Fruit fly (Drosophila melanogaster): ENCODE data around the gene ltl.
A peak's percentile ranks its signal among the peaks of the same experiment; 100 is the strongest.

ltl gene

dm6 chr3L:7518351-7519102 is at the start of gene ltl:
ltl (plus strand) TSS chr3L:7518997.
- no peak for TF ChIP-seq Rel (GFP tag; optimal IDR thresholded peaks at IDR 0.05)
- no peak for TF ChIP-seq Rel (tag; optimal IDR thresholded peaks at IDR 0.05)
- TF ChIP-seq N (GFP tag; optimal IDR thresholded peaks at IDR 0.05), result no peak
- no peak for TF ChIP-seq fru (GFP tag; optimal IDR thresholded peaks at IDR 0.05)
- TF ChIP-seq Vsx2 (GFP tag; optimal IDR thresholded peaks at IDR 0.05; ENCODE audit: partially characterized antibody), result peak; percentile 20
- no peak for TF ChIP-seq CrebA (GFP tag; optimal IDR thresholded peaks at IDR 0.05; ENCODE audit: borderline replicate concordance)
- no peak for TF ChIP-seq sv (GFP tag; optimal IDR thresholded peaks at IDR 0.05)
- TF ChIP-seq Hr78 (GFP tag; optimal IDR thresholded peaks at IDR 0.05), result no peak
- TF ChIP-seq Hr83 (GFP tag; optimal IDR thresholded peaks at IDR 0.05; ENCODE audit: poor library complexity, severe bottlenecking), result no peak
- no peak for TF ChIP-seq Abd-B (GFP tag; optimal IDR thresholded peaks at IDR 0.05)
- TF ChIP-seq Dfd (GFP tag; optimal IDR thresholded peaks at IDR 0.05), result peak; percentile 91
- no peak for TF ChIP-seq Dif (GFP tag; optimal IDR thresholded peaks at IDR 0.05; ENCODE audit: partially characterized antibody)
- no peak for TF ChIP-seq CG9705 (GFP tag; optimal IDR thresholded peaks at IDR 0.05)
- no peak for TF ChIP-seq brk (GFP tag; optimal IDR thresholded peaks at IDR 0.05)

- TF ChIP-seq foxo (GFP tag; optimal IDR thresholded peaks at IDR 0.05) (no peak), h (GFP tag; optimal IDR thresholded peaks at IDR 0.05) (no peak), Hr78 (GFP tag; optimal IDR thresholded peaks at IDR 0.05) (no peak), Hnf4 (GFP tag; optimal IDR thresholded peaks at IDR 0.05) (no peak), Mio (GFP tag; optimal IDR thresholded peaks at IDR 0.05) (no peak), N (GFP tag; optimal IDR thresholded peaks at IDR 0.05) (no peak), woc (GFP tag; optimal IDR thresholded peaks at IDR 0.05) (no peak), ey (GFP tag; optimal IDR thresholded peaks at IDR 0.05) (no peak), OdsH (GFP tag; optimal IDR thresholded peaks at IDR 0.05) (no peak), CG32264 (GFP tag; optimal IDR thresholded peaks at IDR 0.05) (no peak), lola (GFP tag; optimal IDR thresholded peaks at IDR 0.05) (no peak), fru (GFP tag; optimal IDR thresholded peaks at IDR 0.05) (no peak)
These were observed 48.6 kb upstream of the ltl start, which contains the start of gene CG8543 for dm6 chr3L:7470202-7470601. CG8543 (minus strand) TSS chr3L:7470302.

- TF ChIP-seq ey (GFP tag; optimal IDR thresholded peaks at IDR 0.05), result no peak
- no peak for TF ChIP-seq Dfd (GFP tag; optimal IDR thresholded peaks at IDR 0.05)
- TF ChIP-seq Dif (GFP tag; optimal IDR thresholded peaks at IDR 0.05; ENCODE audit: partially characterized antibody), result no peak
- no peak for TF ChIP-seq HLH106 (tag; optimal IDR thresholded peaks at IDR 0.05)
- TF ChIP-seq h (GFP tag; optimal IDR thresholded peaks at IDR 0.05), result no peak
- TF ChIP-seq lola (GFP tag; optimal IDR thresholded peaks at IDR 0.05), result no peak
- no peak for TF ChIP-seq CG9705 (GFP tag; optimal IDR thresholded peaks at IDR 0.05)
These were observed 47.5 kb upstream of the ltl start, which contains the start of gene CG8541 for dm6 chr3L:7471259-7471658. CG8541 (plus strand) TSS chr3L:7471559.

DNA sequence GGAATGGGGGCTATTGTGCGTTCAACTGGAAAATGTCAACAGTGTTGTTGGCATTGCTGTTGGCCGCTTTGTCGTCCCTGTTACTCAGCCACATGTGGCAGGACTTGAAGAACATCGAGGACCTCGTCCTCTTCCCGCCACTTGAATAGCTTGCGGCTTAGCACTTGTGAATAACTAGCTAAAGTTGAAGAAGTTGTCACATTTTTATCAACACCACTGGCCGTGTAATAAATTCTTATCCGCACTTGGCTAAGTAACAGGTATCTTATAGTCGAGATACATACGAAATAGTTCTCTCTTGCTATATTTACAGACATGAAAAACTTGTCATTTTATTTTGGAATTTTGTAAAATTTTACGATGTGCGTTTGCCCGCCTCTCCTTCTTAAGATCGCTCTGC is 43.5 kb upstream of the ltl start, which contains the start of gene CG43292:
Gene CG43292, plus strand, starts transcription at position 301 of the 400 bp plus-strand sequence.
- TF ChIP-seq woc (GFP tag; optimal IDR thresholded peaks at IDR 0.05) (no peak), Dif (GFP tag; optimal IDR thresholded peaks at IDR 0.05; ENCODE audit: partially characterized antibody) (no peak), br (GFP tag; optimal IDR thresholded peaks at IDR 0.05) (no peak), Rel (GFP tag; optimal IDR thresholded peaks at IDR 0.05) (no peak), Rel (tag; optimal IDR thresholded peaks at IDR 0.05) (no peak), Hr83 (GFP tag; optimal IDR thresholded peaks at IDR 0.05; ENCODE audit: poor library complexity, severe bottlenecking) (no peak), Abd-B (GFP tag; optimal IDR thresholded peaks at IDR 0.05) (no peak), dmrt93B (GFP tag; optimal IDR thresholded peaks at IDR 0.05) (no peak), brk (GFP tag; optimal IDR thresholded peaks at IDR 0.05) (no peak), psq (GFP tag; optimal IDR thresholded peaks at IDR 0.05) (no peak), dl (GFP tag; optimal IDR thresholded peaks at IDR 0.05; ENCODE audit: insufficient read depth in 1 of 2, partially characterized antibody in 2 of 2) (no peak), dsf (GFP tag; optimal IDR thresholded peaks at IDR 0.05; ENCODE audit: borderline replicate concordance) (no peak), pan (optimal IDR thresholded peaks at IDR 0.05) (no peak), GATAd (GFP tag; optimal IDR thresholded peaks at IDR 0.05) (no peak), Myc (optimal IDR thresholded peaks at IDR 0.05) (no peak), usp (GFP tag; optimal IDR thresholded peaks at IDR 0.05) (no peak), h (GFP tag; optimal IDR thresholded peaks at IDR 0.05) (no peak), ey (GFP tag; optimal IDR thresholded peaks at IDR 0.05) (no peak)
